Fruit fly (Drosophila melanogaster) whole organism, adult: Measurements from ENCODE around the gene CG13083.

Experiments used
- CG12768 ChIP-seq: fragments of 200-800 bp; sonication (Bioruptor generic); optimal IDR thresholded peaks from 2 replicates; lab custom pipeline; 2017; ENCODE audit warnings: missing biosample characterization, missing genetic modification characterization, mild to moderate bottlenecking, moderate library complexity, missing genetic modification reagents
- CG33017 ChIP-seq: fragments of 200-800 bp; sonication (Bioruptor generic); optimal IDR thresholded peaks from 2 replicates; lab custom pipeline; 2018; ENCODE audit warnings: missing biosample characterization, mild to moderate bottlenecking, missing genetic modification characterization, moderate library complexity
- Clk ChIP-seq: fragments of 200-800 bp; sonication (Bioruptor generic); optimal IDR thresholded peaks from 2 replicates; lab custom pipeline; 2017; ENCODE audit warnings: missing biosample characterization, missing genetic modification characterization
- Crg-1 ChIP-seq: fragments of 200-800 bp; sonication (Bioruptor generic); optimal IDR thresholded peaks from 2 replicates; lab custom pipeline; 2016; ENCODE audit warnings: missing biosample characterization, missing genetic modification characterization
- kay ChIP-seq: fragments of 200-800 bp; sonication (Bioruptor generic); peaks from one replicate; lab custom pipeline; 2016; ENCODE audit warnings: missing biosample characterization, missing genetic modification characterization, borderline replicate concordance

DNA sequence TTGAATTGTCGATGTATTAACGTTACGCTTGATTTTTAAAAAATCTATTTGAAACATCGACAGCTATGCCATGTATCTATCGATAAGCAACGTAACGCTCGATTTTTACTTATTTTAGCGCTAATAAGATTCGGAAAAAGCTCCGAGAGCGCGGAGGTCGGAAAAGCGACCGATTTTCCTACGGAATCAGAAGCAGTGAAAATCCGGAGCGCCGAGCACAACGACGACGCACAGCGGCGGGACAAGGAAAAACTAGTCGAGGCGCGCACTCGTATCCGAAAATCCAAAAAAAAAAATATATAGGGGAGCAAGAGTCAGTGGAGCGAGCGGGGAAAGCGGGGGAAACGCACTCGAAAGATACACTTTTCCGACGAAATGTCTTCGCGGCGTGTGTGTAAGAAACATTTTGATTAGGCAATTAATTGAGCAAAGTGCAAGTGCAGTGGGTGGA, 31.4 kb downstream of the CG13083 start, which contains the start of gene CG10132:
- TF ChIP-seq Crg-1 (no peak), CG12768 (GFP tag; lab: Kevin White, UChicago) (no peak), CG33017 (tag; lab: Kevin White, UChicago) (no peak), kay (GFP tag; lab: Kevin White, UChicago) (no peak), Clk (GFP tag; lab: Kevin White, UChicago) (no peak)
